Worm (Caenorhabditis elegans) whole organism, mixed stage, embryonic: ENCODE results near the gene brc-2.
A peak's percentile ranks its signal among the peaks of the same experiment; 100 is the strongest.

Source experiments
- M03D4.4 ChIP-seq: sonication (generic microtip); optimal IDR thresholded peaks from 2 replicates; lab custom pipeline; 2017; ENCODE audit warnings: mild to moderate bottlenecking, missing genetic modification characterization, missing compliant biosample characterization
- bed-3 ChIP-seq: fragments of 200-800 bp; sonication (Bioruptor generic); optimal IDR thresholded peaks from 3 replicates; lab custom pipeline; 2018; ENCODE audit warnings: mild to moderate bottlenecking, missing genetic modification characterization, moderate library complexity, missing compliant biosample characterization
- blmp-1 ChIP-seq: fragments of 150-350 bp; optimal IDR thresholded peaks from 2 replicates; lab custom pipeline; 2014; ENCODE audit warnings: missing biosample characterization, missing genetic modification characterization
- ceh-39 ChIP-seq: fragments of 150-350 bp; optimal IDR thresholded peaks from 2 replicates; lab custom pipeline; 2014; ENCODE audit warnings: missing biosample characterization, missing genetic modification characterization
- ceh-43 ChIP-seq: fragments of 200-800 bp; sonication (Bioruptor generic); optimal IDR thresholded peaks from 2 replicates; lab custom pipeline; 2018; ENCODE audit warnings: mild to moderate bottlenecking, missing genetic modification characterization, moderate library complexity, missing compliant biosample characterization
- ceh-83 ChIP-seq: fragments of 200-800 bp; sonication (Bioruptor generic); optimal IDR thresholded peaks from 2 replicates; lab custom pipeline; 2018; ENCODE audit warnings: mild to moderate bottlenecking, missing genetic modification characterization, missing compliant biosample characterization
- ces-1 ChIP-seq: fragments of 150-350 bp; optimal IDR thresholded peaks from 2 replicates; lab custom pipeline; 2014; ENCODE audit warnings: missing biosample characterization, missing genetic modification reagents, missing genetic modification characterization
- cnd-1 ChIP-seq: fragments of 200-800 bp; sonication (Bioruptor generic); optimal IDR thresholded peaks from 2 replicates; lab custom pipeline; 2018; ENCODE audit warnings: mild to moderate bottlenecking, missing genetic modification characterization, missing compliant biosample characterization
- drap-1 ChIP-seq: fragments of 200-800 bp; sonication (Bioruptor generic); optimal IDR thresholded peaks from 3 replicates; lab custom pipeline; 2018; ENCODE audit warnings: mild to moderate bottlenecking, missing genetic modification characterization, missing compliant biosample characterization
- elt-1 ChIP-seq: sonication (generic microtip); optimal IDR thresholded peaks from 2 replicates; lab custom pipeline; 2017; ENCODE audit warnings: missing genetic modification characterization, mild to moderate bottlenecking, missing compliant biosample characterization, antibody characterized with exemption, moderate library complexity, borderline replicate concordance; ENCODE audit not compliant: insufficient read depth
- elt-3 ChIP-seq: fragments of 150-350 bp; optimal IDR thresholded peaks from 2 replicates; lab custom pipeline; 2014; ENCODE audit warnings: missing biosample characterization, missing genetic modification characterization
- flh-1 ChIP-seq: fragments of 200-800 bp; sonication (Bioruptor generic); optimal IDR thresholded peaks from 2 replicates; lab custom pipeline; 2018; ENCODE audit warnings: mild to moderate bottlenecking, missing genetic modification characterization, moderate library complexity, missing compliant biosample characterization
- ham-2 ChIP-seq: fragments of 200-800 bp; sonication (Bioruptor generic); optimal IDR thresholded peaks from 2 replicates; lab custom pipeline; 2018; ENCODE audit warnings: mild to moderate bottlenecking, missing genetic modification characterization, missing compliant biosample characterization
- hlh-1 ChIP-seq: fragments of 150-350 bp; optimal IDR thresholded peaks from 2 replicates; lab custom pipeline; 2014; ENCODE audit warnings: missing biosample characterization, missing genetic modification reagents, missing genetic modification characterization
- lin-13 ChIP-seq: fragments of 150-350 bp; optimal IDR thresholded peaks from 2 replicates; lab custom pipeline; 2014; ENCODE audit warnings: missing biosample characterization, missing genetic modification characterization
- lin-32 ChIP-seq: fragments of 200-800 bp; sonication (Bioruptor generic); optimal IDR thresholded peaks from 2 replicates; lab custom pipeline; 2018; ENCODE audit warnings: mild to moderate bottlenecking, missing genetic modification characterization, missing compliant biosample characterization
- lsy-2 ChIP-seq: fragments of 150-350 bp; optimal IDR thresholded peaks from 2 replicates; lab custom pipeline; 2014; ENCODE audit warnings: missing biosample characterization, missing genetic modification characterization
- mab-5 ChIP-seq: fragments of 150-350 bp; optimal IDR thresholded peaks from 2 replicates; lab custom pipeline; 2014; ENCODE audit warnings: missing biosample characterization, missing genetic modification characterization
- mep-1 ChIP-seq: fragments of 150-350 bp; optimal IDR thresholded peaks from 2 replicates; lab custom pipeline; 2017; ENCODE audit warnings: missing biosample characterization, missing genetic modification reagents, missing genetic modification characterization, inconsistent platforms
- mls-2 ChIP-seq: sonication (generic microtip); optimal IDR thresholded peaks from 2 replicates; lab custom pipeline; 2016; ENCODE audit warnings: mild to moderate bottlenecking, missing genetic modification characterization, moderate library complexity, missing compliant biosample characterization
- nhr-12 ChIP-seq: fragments of 150-350 bp; optimal IDR thresholded peaks from 2 replicates; lab custom pipeline; 2014; ENCODE audit warnings: missing biosample characterization, missing genetic modification characterization
- nhr-2 ChIP-seq: fragments of 150-350 bp; optimal IDR thresholded peaks from 2 replicates; lab custom pipeline; 2014; ENCODE audit warnings: missing biosample characterization, missing genetic modification characterization
- nhr-237 ChIP-seq: fragments of 150-350 bp; optimal IDR thresholded peaks from 2 replicates; lab custom pipeline; 2014; ENCODE audit warnings: missing biosample characterization, missing genetic modification characterization
- nhr-28 ChIP-seq: fragments of 150-350 bp; optimal IDR thresholded peaks from 2 replicates; lab custom pipeline; 2014; ENCODE audit warnings: missing biosample characterization, missing genetic modification characterization
- nhr-76 ChIP-seq: sonication (generic microtip); optimal IDR thresholded peaks from 2 replicates; lab custom pipeline; 2017; ENCODE audit warnings: missing biosample characterization, missing genetic modification characterization
- pha-4 ChIP-seq: fragments of 150-350 bp; optimal IDR thresholded peaks from 2 replicates; lab custom pipeline; 2018; ENCODE audit warnings: missing biosample characterization, missing genetic modification reagents, missing genetic modification characterization
- sem-2 ChIP-seq: fragments of 200-800 bp; sonication (Bioruptor generic); optimal IDR thresholded peaks from 2 replicates; lab custom pipeline; 2018; ENCODE audit warnings: mild to moderate bottlenecking, missing genetic modification characterization, missing compliant biosample characterization
- snpc-4 ChIP-seq: fragments of 150-350 bp; optimal IDR thresholded peaks from 2 replicates; lab custom pipeline; 2014; ENCODE audit warnings: missing biosample characterization, missing genetic modification characterization
- sptf-1 ChIP-seq: sonication (generic microtip); optimal IDR thresholded peaks from 2 replicates; lab custom pipeline; 2017; ENCODE audit warnings: mild to moderate bottlenecking, missing genetic modification characterization, moderate library complexity, missing compliant biosample characterization
- tbx-8 ChIP-seq: fragments of 200-800 bp; sonication (Bioruptor generic); optimal IDR thresholded peaks from 2 replicates; lab custom pipeline; 2018; ENCODE audit warnings: mild to moderate bottlenecking, missing genetic modification characterization, moderate library complexity, missing compliant biosample characterization
- unc-120 ChIP-seq: sonication (generic microtip); optimal IDR thresholded peaks from 2 replicates; lab custom pipeline; 2017; ENCODE audit warnings: missing genetic modification characterization, missing compliant biosample characterization; ENCODE audit not compliant: poor library complexity, severe bottlenecking
- unc-39 ChIP-seq: fragments of 150-350 bp; optimal IDR thresholded peaks from 2 replicates; lab custom pipeline; 2014; ENCODE audit warnings: missing biosample characterization, missing genetic modification characterization
- unc-62 ChIP-seq: fragments of 150-350 bp; optimal IDR thresholded peaks from 2 replicates; lab custom pipeline; 2014; ENCODE audit warnings: missing biosample characterization, missing genetic modification reagents, missing genetic modification characterization
- zip-8 ChIP-seq: fragments of 150-350 bp; optimal IDR thresholded peaks from 2 replicates; lab custom pipeline; 2014; ENCODE audit warnings: missing biosample characterization, missing genetic modification characterization
- ztf-11 ChIP-seq: fragments of 150-350 bp; optimal IDR thresholded peaks from 2 replicates; lab custom pipeline; 2014; ENCODE audit warnings: missing biosample characterization, missing genetic modification characterization

The brc-2 gene

ce11 chrIII:6887574-6887973 is 15.3 kb downstream of the brc-2 start:
- TF ChIP-seq M03D4.4 (peak; percentile 81), lin-13 (peak; percentile 16), ces-1 (peak; percentile 56), unc-39 (peak; percentile 13), nhr-76 (tag; lab: Kevin White, UChicago) (no peak), bed-3 (GFP tag; lab: Kevin White, UChicago) (peak; percentile 63), elt-3 (tag; lab: Kevin White, UChicago) (no peak), flh-1 (GFP tag; lab: Kevin White, UChicago) (peak; percentile 46), ceh-43 (GFP tag; lab: Kevin White, UChicago) (peak; percentile 64), nhr-2 (tag; lab: Kevin White, UChicago) (no peak), snpc-4 (tag; lab: Kevin White, UChicago) (no peak), mep-1 (tag; lab: Kevin White, UChicago) (peak; percentile 55), zip-8 (tag; lab: Kevin White, UChicago) (no peak), nhr-237 (tag; lab: Kevin White, UChicago) (no peak), blmp-1 (no peak), drap-1 (GFP tag; lab: Kevin White, UChicago) (peak; percentile 61), elt-1 (tag; lab: Kevin White, UChicago) (no peak), lin-32 (GFP tag; lab: Kevin White, UChicago) (peak; percentile 60), sptf-1 (tag; lab: Kevin White, UChicago) (peak; percentile 87), ceh-39 (tag; lab: Kevin White, UChicago) (no peak), unc-62 (GFP tag; lab: Kevin White, UChicago) (no peak), pha-4 (no peak), ceh-83 (GFP tag; lab: Kevin White, UChicago) (peak; percentile 81), hlh-1 (tag; lab: Kevin White, UChicago) (peak; percentile 42), unc-120 (tag; lab: Kevin White, UChicago) (peak; percentile 80), nhr-12 (tag; lab: Kevin White, UChicago) (no peak), nhr-28 (peak; percentile 38), cnd-1 (tag; lab: Kevin White, UChicago) (peak; percentile 70), tbx-8 (GFP tag; lab: Kevin White, UChicago) (peak; percentile 46), ztf-11 (tag; lab: Kevin White, UChicago) (peak; percentile 32), ham-2 (GFP tag; lab: Kevin White, UChicago) (peak; percentile 41), sem-2 (GFP tag; lab: Kevin White, UChicago) (peak; percentile 68), lsy-2 (peak; percentile 45), mls-2 (tag; lab: Kevin White, UChicago) (peak; percentile 85), mab-5 (no peak)

- no peak for TF ChIP-seq ceh-83 (GFP tag; lab: Kevin White, UChicago)
- no peak for TF ChIP-seq tbx-8 (GFP tag; lab: Kevin White, UChicago)
- TF ChIP-seq elt-3 (tag; lab: Kevin White, UChicago): no peak
- no peak for TF ChIP-seq sptf-1 (tag; lab: Kevin White, UChicago)
- no peak for TF ChIP-seq zip-8 (tag; lab: Kevin White, UChicago)
- no peak for TF ChIP-seq nhr-76 (tag; lab: Kevin White, UChicago)
- TF ChIP-seq snpc-4 (tag; lab: Kevin White, UChicago): no peak
- TF ChIP-seq ces-1: no peak
- no peak for TF ChIP-seq unc-39
- TF ChIP-seq mab-5: no peak
Measured at ce11 chrIII:6885889-6886288, 17.0 kb downstream of the brc-2 start.

- TF ChIP-seq ceh-43 (GFP tag; lab: Kevin White, UChicago) (no peak), flh-1 (GFP tag; lab: Kevin White, UChicago) (no peak), ztf-11 (tag; lab: Kevin White, UChicago) (no peak), cnd-1 (tag; lab: Kevin White, UChicago) (no peak)
Measured at ce11 chrIII:6884203-6884602, 18.7 kb downstream of the brc-2 start, which contains the start of gene med-2. Gene med-2 (plus strand): TSS chrIII:6884503.

DNA sequence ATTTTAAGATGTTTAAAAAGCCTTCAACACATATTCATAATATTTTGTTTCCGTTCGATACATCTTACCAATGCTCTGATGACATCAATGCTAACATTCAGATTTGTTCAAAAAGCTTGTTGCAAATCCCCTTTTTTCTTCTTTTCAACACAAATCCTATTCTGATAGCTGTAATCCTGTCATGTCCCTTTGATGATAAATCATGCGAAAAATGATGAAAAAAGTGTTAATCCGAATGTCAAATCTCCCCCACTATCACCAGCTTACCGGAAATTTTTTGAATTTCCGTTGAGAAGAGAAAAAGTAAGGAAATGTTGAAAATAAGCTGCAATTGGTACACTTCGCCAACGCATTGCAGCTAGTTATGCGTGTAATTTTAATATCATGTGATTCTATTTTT is 21.2 kb downstream of the brc-2 start:
- TF ChIP-seq drap-1 (GFP tag; lab: Kevin White, UChicago): no peak
- TF ChIP-seq elt-1 (tag; lab: Kevin White, UChicago): no peak
- no peak for TF ChIP-seq hlh-1 (tag; lab: Kevin White, UChicago)
- TF ChIP-seq sptf-1 (tag; lab: Kevin White, UChicago): no peak
- TF ChIP-seq, all 35 proteins: peak for 0
